Fruit fly (Drosophila melanogaster): ENCODE measurements around the gene Med.

The Med gene

DNA sequence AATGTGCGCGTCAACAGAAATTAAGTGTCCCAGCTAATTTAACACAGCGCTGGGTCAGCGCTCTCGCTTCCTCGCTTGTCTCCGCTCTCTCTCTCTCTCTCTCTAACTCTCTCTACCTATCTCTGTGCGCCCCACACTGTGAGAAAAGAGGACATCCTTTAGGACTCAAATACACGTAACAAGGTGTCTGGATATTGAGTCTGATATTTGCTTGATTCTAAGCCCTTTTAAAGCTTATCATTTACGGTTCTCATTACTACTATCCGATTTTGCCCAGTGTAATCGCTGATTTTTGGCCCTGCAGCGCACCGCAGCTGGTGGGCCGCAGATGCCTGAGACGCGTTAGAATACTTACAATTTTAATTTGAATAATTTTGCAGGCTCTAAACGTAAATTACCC lies 25.7 kb downstream of the Med start (continued):
- TF ChIP-seq CG1024 (GFP tag; IDR thresholded peaks at IDR 0.05), result no peak
- no peak for TF ChIP-seq Awh (GFP tag; IDR thresholded peaks at IDR 0.05)
- no peak for TF ChIP-seq Neu2 (GFP tag; optimal IDR thresholded peaks at IDR 0.05; ENCODE audit: borderline replicate concordance)
- TF ChIP-seq CG7928 (GFP tag; optimal IDR thresholded peaks at IDR 0.05), result no peak
- TF ChIP-seq jing (GFP tag; optimal IDR thresholded peaks at IDR 0.05), result no peak
- TF ChIP-seq Trl (optimal IDR thresholded peaks at IDR 0.05), result no peak
- TF ChIP-seq Trl (GFP tag; optimal IDR thresholded peaks at IDR 0.05), result peak; percentile 8
- peak; percentile 23; the same call in 1 of the 2 replicates for TF ChIP-seq ttk (GFP tag; IDR thresholded peaks at IDR 0.05)
- no peak for TF ChIP-seq cato (GFP tag; optimal IDR thresholded peaks at IDR 0.05; ENCODE audit: borderline replicate concordance)
- TF ChIP-seq ATbp (GFP tag; optimal IDR thresholded peaks at IDR 0.05), result no peak
- TF ChIP-seq CG30020 (tag; optimal IDR thresholded peaks at IDR 0.05), result no peak
- no peak for TF ChIP-seq CG6854 (GFP tag; optimal IDR thresholded peaks at IDR 0.05)
- 0 out of 2 replicates have a peak, but pooled peaks have one; percentile 24 for TF ChIP-seq Oaz (GFP tag; IDR thresholded peaks at IDR 0.05)
- no peak for TF ChIP-seq CG6791 (GFP tag; IDR thresholded peaks at IDR 0.05; ENCODE audit: partially characterized antibody)
- no peak for TF ChIP-seq da (GFP tag; optimal IDR thresholded peaks at IDR 0.05)
- TF ChIP-seq gsb-n (tag; optimal IDR thresholded peaks at IDR 0.05), result no peak
- no peak for TF ChIP-seq CG33557 (GFP tag; optimal IDR thresholded peaks at IDR 0.05)
- TF ChIP-seq MESR4 (GFP tag; optimal IDR thresholded peaks at IDR 0.05), result no peak
- no peak for TF ChIP-seq CG16813 (GFP tag; IDR thresholded peaks at IDR 0.05; ENCODE audit: partially characterized antibody)
- no peak for TF ChIP-seq Hr3 (GFP tag; optimal IDR thresholded peaks at IDR 0.05)
- no peak for TF ChIP-seq CG8281 (tag; optimal IDR thresholded peaks at IDR 0.05)
- TF ChIP-seq zf30C (GFP tag; optimal IDR thresholded peaks at IDR 0.05), result peak; percentile 29
- TF ChIP-seq CG3407 (GFP tag; optimal IDR thresholded peaks at IDR 0.05), result no peak
- peak; percentile 23; the same call in 1 of the 2 replicates for TF ChIP-seq onecut (GFP tag; IDR thresholded peaks at IDR 0.05)
- no peak for TF ChIP-seq ssp (GFP tag; IDR thresholded peaks at IDR 0.05)
- peak; percentile 37; the same call in 1 of the 2 replicates for TF ChIP-seq CG17328 (GFP tag; IDR thresholded peaks at IDR 0.05)
- peak; percentile 23 for TF ChIP-seq pum (GFP tag; optimal IDR thresholded peaks at IDR 0.05)
- no peak for TF ChIP-seq gcm (GFP tag; optimal IDR thresholded peaks at IDR 0.05)
- TF ChIP-seq Dek (tag; optimal IDR thresholded peaks at IDR 0.05), result no peak
- peak; percentile 59; the same call in 2 of the 3 replicates for TF ChIP-seq CG11456 (GFP tag; IDR thresholded peaks at IDR 0.05)
- TF ChIP-seq Kr (GFP tag; optimal IDR thresholded peaks at IDR 0.05), result no peak
- TF ChIP-seq B-H1 (GFP tag; IDR thresholded peaks at IDR 0.05), result no peak
- no peak for TF ChIP-seq CG11247 (GFP tag; IDR thresholded peaks at IDR 0.05)
- no peak for TF ChIP-seq tio (GFP tag; optimal IDR thresholded peaks at IDR 0.05)
- TF ChIP-seq CG15011 (GFP tag; optimal IDR thresholded peaks at IDR 0.05), result no peak
- TF ChIP-seq dan (GFP tag; IDR thresholded peaks at IDR 0.05), result no peak
- peak; percentile 8 for TF ChIP-seq D19B (GFP tag; optimal IDR thresholded peaks at IDR 0.05)
- peak; percentile 33; the same call in 1 of the 2 replicates for TF ChIP-seq lmd (GFP tag; IDR thresholded peaks at IDR 0.05)
- TF ChIP-seq zen (tag; optimal IDR thresholded peaks at IDR 0.05), result peak; percentile 7
- no peak for TF ChIP-seq CG4404 (GFP tag; IDR thresholded peaks at IDR 0.05)
- TF ChIP-seq CG18599 (GFP tag; optimal IDR thresholded peaks at IDR 0.05), result peak; percentile 80
- TF ChIP-seq CG13296 (GFP tag; optimal IDR thresholded peaks at IDR 0.05), result no peak
- no peak for TF ChIP-seq ac (GFP tag; optimal IDR thresholded peaks at IDR 0.05)
- no peak for TF ChIP-seq hb (GFP tag; IDR thresholded peaks at IDR 0.05; ENCODE audit: partially characterized antibody)
- no peak for TF ChIP-seq Fer2 (tag; optimal IDR thresholded peaks at IDR 0.05)
- TF ChIP-seq chn (GFP tag; optimal IDR thresholded peaks at IDR 0.05), result peak; percentile 1
- peak; percentile 21 for TF ChIP-seq CG9876 (GFP tag; optimal IDR thresholded peaks at IDR 0.05)
- no peak for TF ChIP-seq CkIIα-i1 (GFP tag; IDR thresholded peaks at IDR 0.05)
- peak; percentile 15 for TF ChIP-seq Myb (GFP tag; optimal IDR thresholded peaks at IDR 0.05)
- no peak for TF ChIP-seq ERR (GFP tag; optimal IDR thresholded peaks at IDR 0.05)
- TF ChIP-seq Hr51 (GFP tag; optimal IDR thresholded peaks at IDR 0.05), result peak in 1 of 2 experiments; percentile 63
